Worm (Caenorhabditis elegans) whole organism, L4/young adult: ENCODE data around the gene C18H7.6.

Experiments
- W03F9.2 ChIP-seq: fragments of 150-350 bp; optimal IDR thresholded peaks from 2 replicates; lab custom pipeline; 2014; ENCODE audit warnings: missing biosample characterization, missing genetic modification characterization
- him-1 ChIP-seq: sonication (generic microtip); optimal IDR thresholded peaks from 2 replicates; lab custom pipeline; 2016; ENCODE audit warnings: missing genotype, missing genetic modification reagents, missing genetic modification characterization, missing compliant biosample characterization

DNA sequence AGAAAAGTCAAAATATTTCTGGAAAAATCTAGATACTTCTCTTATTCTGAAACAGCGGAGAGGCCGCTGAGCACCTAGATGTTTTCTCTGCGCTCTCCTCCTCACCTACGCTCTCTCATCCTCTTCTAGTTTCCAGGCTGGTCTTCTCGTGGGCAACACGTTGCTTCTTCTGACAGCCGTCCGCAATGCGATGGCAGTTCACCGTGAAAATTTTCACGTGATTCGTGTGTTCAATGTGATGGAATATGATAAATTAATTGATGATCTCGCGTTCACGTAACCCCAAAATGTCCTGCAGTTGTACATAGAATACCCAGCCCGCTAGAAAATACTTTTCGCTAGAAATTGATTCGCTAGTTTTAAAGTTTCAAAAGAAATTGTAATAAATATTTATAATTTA lies 41.3 kb upstream of the C18H7.6 start:
- TF ChIP-seq him-1 (tag; lab: Kevin White, UChicago) = no peak
- no peak for TF ChIP-seq W03F9.2 (tag; lab: Kevin White, UChicago)
